Fruit fly (Drosophila melanogaster) Kc167 (cell line): ENCODE data around the gene CtsB.

ENCODE experiments used
- Myc ChIP-seq: fragments of >200 bp; optimal IDR thresholded peaks from 2 replicates; lab custom pipeline; 2017; ENCODE audit warnings: missing external identifiers
- Sin3A ChIP-seq: fragments of >200 bp; optimal IDR thresholded peaks from 2 replicates; lab custom pipeline; 2018; ENCODE audit warnings: missing external identifiers
- h ChIP-seq: fragments of >200 bp; optimal IDR thresholded peaks from 3 replicates; lab custom pipeline; 2018; ENCODE audit warnings: missing external identifiers
- insv ChIP-seq: fragments of >200 bp; optimal IDR thresholded peaks from 3 replicates; lab custom pipeline; 2018; ENCODE audit warnings: missing external identifiers
- psq ChIP-seq: fragments of >200 bp; optimal IDR thresholded peaks from 2 replicates; lab custom pipeline; 2017; ENCODE audit warnings: missing external identifiers
- ttk ChIP-seq: sonication (Bioruptor generic); optimal IDR thresholded peaks from 2 replicates; lab custom pipeline; 2017; ENCODE audit warnings: missing external identifiers

The CtsB gene

dm6 chrX:13781739-13782502, at the start of gene CtsB, which contains the start of gene amrt:
TSS of gene CtsB (minus strand) at chrX:13782170.
TSS of gene amrt (plus strand) at chrX:13782459.
- TF ChIP-seq h (lab: Kevin White, UChicago): no peak
- TF ChIP-seq psq (lab: Kevin White, UChicago): no peak
- peak; percentile 11 for TF ChIP-seq Sin3A (lab: Kevin White, UChicago)

dm6 chrX:13830029-13830428, 48.1 kb upstream of the CtsB start, which contains the start of gene jub:
TSS of gene jub (minus strand) at chrX:13830317.
- TF ChIP-seq Sin3A (lab: Kevin White, UChicago) (no peak), psq (lab: Kevin White, UChicago) (no peak), h (lab: Kevin White, UChicago) (no peak), ttk (no peak), insv (lab: Kevin White, UChicago) (no peak), Myc (lab: Kevin White, UChicago) (no peak)

- TF ChIP-seq Myc (lab: Kevin White, UChicago): no peak
- peak; percentile 91 for TF ChIP-seq ttk
Measured at dm6 chrX:13828870-13829269, 46.9 kb upstream of the CtsB start.

- no peak for TF ChIP-seq psq (lab: Kevin White, UChicago)
- TF ChIP-seq Sin3A (lab: Kevin White, UChicago): no peak
- no peak for TF ChIP-seq Myc (lab: Kevin White, UChicago)
- no peak for TF ChIP-seq insv (lab: Kevin White, UChicago)
- no peak for TF ChIP-seq ttk
- no peak for TF ChIP-seq h (lab: Kevin White, UChicago)
Measured at dm6 chrX:13822753-13823152, 40.8 kb upstream of the CtsB start, which contains the start of gene Nup93-1. TSS of gene Nup93-1 (plus strand) at chrX:13822826.

- TF ChIP-seq insv (lab: Kevin White, UChicago) (no peak), Sin3A (lab: Kevin White, UChicago) (no peak), Myc (lab: Kevin White, UChicago) (no peak), h (lab: Kevin White, UChicago) (no peak), psq (lab: Kevin White, UChicago) (no peak), ttk (no peak)
Measured at dm6 chrX:13821775-13822493, 40.0 kb upstream of the CtsB start, which contains the start of gene Clic. TSS of gene Clic (minus strand) at chrX:13822307.

- TF ChIP-seq psq (lab: Kevin White, UChicago) (no peak), Myc (lab: Kevin White, UChicago) (no peak), h (lab: Kevin White, UChicago) (no peak), insv (lab: Kevin White, UChicago) (no peak), Sin3A (lab: Kevin White, UChicago) (no peak), ttk (no peak)
Measured at dm6 chrX:13821039-13821774, 39.2 kb upstream of the CtsB start.

dm6 chrX:13820310-13821038, 38.5 kb upstream of the CtsB start:
- TF ChIP-seq psq (lab: Kevin White, UChicago) (no peak), Myc (lab: Kevin White, UChicago) (no peak), ttk (no peak), Sin3A (lab: Kevin White, UChicago) (no peak), h (lab: Kevin White, UChicago) (no peak), insv (lab: Kevin White, UChicago) (no peak)

dm6 chrX:13819682-13820081, 37.7 kb upstream of the CtsB start:
- TF ChIP-seq ttk (no peak), Sin3A (lab: Kevin White, UChicago) (no peak), psq (lab: Kevin White, UChicago) (no peak), insv (lab: Kevin White, UChicago) (no peak), Myc (lab: Kevin White, UChicago) (no peak), h (lab: Kevin White, UChicago) (no peak)

dm6 chrX:13818841-13819240, 36.9 kb upstream of the CtsB start:
- no peak for TF ChIP-seq insv (lab: Kevin White, UChicago)
- TF ChIP-seq Myc (lab: Kevin White, UChicago): no peak
- TF ChIP-seq h (lab: Kevin White, UChicago): no peak
- no peak for TF ChIP-seq psq (lab: Kevin White, UChicago)
- no peak for TF ChIP-seq ttk
- no peak for TF ChIP-seq Sin3A (lab: Kevin White, UChicago)

dm6 chrX:13818172-13818472, 36.2 kb upstream of the CtsB start:
- TF ChIP-seq insv (lab: Kevin White, UChicago): no peak
- no peak for TF ChIP-seq Sin3A (lab: Kevin White, UChicago)
- no peak for TF ChIP-seq Myc (lab: Kevin White, UChicago)
- no peak for TF ChIP-seq psq (lab: Kevin White, UChicago)
- no peak for TF ChIP-seq ttk
- TF ChIP-seq h (lab: Kevin White, UChicago): no peak
